Worm (Caenorhabditis elegans): ENCODE measurements around the gene F28A10.8.

ce11 chrII:872993-873787 is 34.9 kb upstream of the F28A10.8 start, which contains the start of gene alg-2:
- TF ChIP-seq unc-62 (GFP tag; optimal IDR thresholded peaks at IDR 0.05) (no peak), skn-1 (tag; optimal IDR thresholded peaks at IDR 0.05) (no peak), elt-3 (tag; optimal IDR thresholded peaks at IDR 0.05) (no peak), nhr-237 (tag; optimal IDR thresholded peaks at IDR 0.05) (no peak), pha-4 (tag; optimal IDR thresholded peaks at IDR 0.05) (peak; percentile 44), lin-39 (tag; optimal IDR thresholded peaks at IDR 0.05) (peak; percentile 4), snpc-4 (tag; optimal IDR thresholded peaks at IDR 0.05) (peak; percentile 73), ceh-82 (tag; optimal IDR thresholded peaks at IDR 0.05) (no peak), ztf-4 (tag; optimal IDR thresholded peaks at IDR 0.05) (no peak)

All from whole organism, L3 larva.